Fruit fly (Drosophila melanogaster) whole organism, prepupa: ENCODE results near the gene kon.

Source experiments
- Blimp-1 ChIP-seq: fragments of 200-800 bp; sonication (Bioruptor generic); optimal IDR thresholded peaks from 3 replicates; lab custom pipeline; 2017; ENCODE audit warnings: missing biosample characterization, missing genetic modification characterization, mild to moderate bottlenecking, moderate library complexity, missing genetic modification reagents
- CG10631 ChIP-seq: fragments of 200-800 bp; sonication (Bioruptor generic); optimal IDR thresholded peaks from 2 replicates; lab custom pipeline; 2016; ENCODE audit warnings: missing biosample characterization, missing genetic modification characterization
- CG10669 ChIP-seq: fragments of 200-800 bp; sonication (Bioruptor generic); optimal IDR thresholded peaks from 3 replicates; lab custom pipeline; 2018; ENCODE audit warnings: missing biosample characterization, mild to moderate bottlenecking, missing genetic modification characterization, moderate library complexity
- CG11294 ChIP-seq: fragments of 200-800 bp; sonication (Bioruptor generic); IDR thresholded peaks from 2 replicates; pipeline ENCODE4 v1.3.6; 2022; ENCODE audit warnings: missing biosample characterization, missing genetic modification characterization
- CG11902 ChIP-seq: fragments of 200-800 bp; sonication (Bioruptor generic); optimal IDR thresholded peaks from 3 replicates; lab custom pipeline; 2016; ENCODE audit warnings: missing biosample characterization, missing genetic modification characterization
- CG15336 ChIP-seq: fragments of 200-800 bp; sonication (Bioruptor generic); IDR thresholded peaks from 2 replicates; pipeline ENCODE4 v1.3.6; 2022; ENCODE audit warnings: missing biosample characterization, missing genetic modification characterization
- CG1621 ChIP-seq: fragments of 200-800 bp; sonication (Bioruptor generic); optimal IDR thresholded peaks from 3 replicates; lab custom pipeline; 2018; ENCODE audit warnings: missing biosample characterization, mild to moderate bottlenecking, missing genetic modification characterization
- CG16779 ChIP-seq: fragments of 200-800 bp; sonication (Bioruptor generic); optimal IDR thresholded peaks from 3 replicates; lab custom pipeline; 2017; ENCODE audit warnings: missing biosample characterization, mild to moderate bottlenecking, missing genetic modification characterization
- CG32006 ChIP-seq: fragments of 200-800 bp; sonication (Bioruptor generic); optimal IDR thresholded peaks from 3 replicates; lab custom pipeline; 2017; ENCODE audit warnings: missing biosample characterization, mild to moderate bottlenecking, missing genetic modification characterization
- CG34406 ChIP-seq: fragments of 200-800 bp; sonication (Bioruptor generic); optimal IDR thresholded peaks from 3 replicates; lab custom pipeline; 2016; ENCODE audit warnings: missing biosample characterization, missing genetic modification characterization
- CG3919 ChIP-seq: fragments of 200-800 bp; sonication (Bioruptor generic); optimal IDR thresholded peaks from 3 replicates; lab custom pipeline; 2016; ENCODE audit warnings: missing biosample characterization, missing genetic modification characterization
- CG4318 ChIP-seq: fragments of 200-800 bp; sonication (Bioruptor generic); optimal IDR thresholded peaks from 3 replicates; lab custom pipeline; 2017; ENCODE audit warnings: missing biosample characterization, mild to moderate bottlenecking, missing genetic modification characterization
- CG6163 ChIP-seq: fragments of 200-800 bp; sonication (Bioruptor generic); IDR thresholded peaks from 3 replicates; pipeline ENCODE4 v1.3.6; 2022; ENCODE audit warnings: missing biosample characterization, missing genetic modification characterization
- CG6276 ChIP-seq: fragments of 200-800 bp; sonication (Bioruptor generic); optimal IDR thresholded peaks from 2 replicates; lab custom pipeline; 2017; ENCODE audit warnings: missing biosample characterization, mild to moderate bottlenecking, missing genetic modification characterization
- CG6792 ChIP-seq: fragments of 200-800 bp; sonication (Bioruptor generic); optimal IDR thresholded peaks from 3 replicates; lab custom pipeline; 2016; ENCODE audit warnings: missing biosample characterization, missing genetic modification characterization
- CG6854 ChIP-seq: fragments of 200-800 bp; sonication (Bioruptor generic); optimal IDR thresholded peaks from 2 replicates; lab custom pipeline; 2017; ENCODE audit warnings: missing biosample characterization, mild to moderate bottlenecking, missing genetic modification characterization
- CG7368 ChIP-seq: fragments of 200-800 bp; sonication (Bioruptor generic); optimal IDR thresholded peaks from 3 replicates; lab custom pipeline; 2016; ENCODE audit warnings: missing biosample characterization, missing genetic modification characterization
- CG8119 ChIP-seq: fragments of 200-800 bp; sonication (Bioruptor generic); IDR thresholded peaks from 3 replicates; pipeline ENCODE4 v1.3.6; 2022; ENCODE audit warnings: missing biosample characterization, missing genetic modification characterization
- CG8319 ChIP-seq: fragments of 200-800 bp; sonication (Bioruptor generic); optimal IDR thresholded peaks from 3 replicates; lab custom pipeline; 2016; ENCODE audit warnings: missing biosample characterization, missing genetic modification characterization
- CG8632 ChIP-seq: fragments of 200-800 bp; sonication (Bioruptor generic); optimal IDR thresholded peaks from 3 replicates; lab custom pipeline; 2016; ENCODE audit warnings: missing biosample characterization, missing genetic modification characterization
- CG9139 ChIP-seq: fragments of 200-800 bp; sonication (Bioruptor generic); optimal IDR thresholded peaks from 3 replicates; lab custom pipeline; 2017; ENCODE audit warnings: missing biosample characterization, mild to moderate bottlenecking, missing genetic modification characterization
- Eip75B ChIP-seq: fragments of 200-800 bp; sonication (Bioruptor generic); optimal IDR thresholded peaks from 3 replicates; lab custom pipeline; 2016; ENCODE audit warnings: missing biosample characterization, missing genetic modification characterization
- Eip78C ChIP-seq: fragments of 200-800 bp; sonication (Bioruptor generic); peaks from one replicate; lab custom pipeline; 2016; ENCODE audit warnings: missing biosample characterization, missing genetic modification characterization
- Eip93F ChIP-seq: fragments of 200-800 bp; sonication (Bioruptor generic); optimal IDR thresholded peaks from 2 replicates; lab custom pipeline; 2016; ENCODE audit warnings: missing biosample characterization, mild to moderate bottlenecking, missing genetic modification characterization
- Ets21C ChIP-seq: fragments of 200-800 bp; sonication (Bioruptor generic); optimal IDR thresholded peaks from 3 replicates; lab custom pipeline; 2016; ENCODE audit warnings: missing biosample characterization, missing genetic modification characterization
- Gug ChIP-seq: fragments of 200-800 bp; sonication (Bioruptor generic); IDR thresholded peaks from 2 replicates; pipeline ENCODE4 v1.3.6; 2022; ENCODE audit warnings: missing biosample characterization, missing genetic modification characterization
- Hr38 ChIP-seq: sonication (Bioruptor generic); optimal IDR thresholded peaks from 2 replicates; lab custom pipeline; 2016; ENCODE audit warnings: missing biosample characterization, missing genetic modification characterization
- Hr4 ChIP-seq: fragments of 200-800 bp; sonication (Bioruptor generic); optimal IDR thresholded peaks from 3 replicates; lab custom pipeline; 2016; ENCODE audit warnings: missing biosample characterization, missing genetic modification characterization
- Lpt ChIP-seq: fragments of 200-800 bp; sonication (Bioruptor generic); optimal IDR thresholded peaks from 3 replicates; lab custom pipeline; 2016; ENCODE audit warnings: missing biosample characterization, missing genetic modification characterization
- Met ChIP-seq: fragments of 200-800 bp; sonication (Bioruptor generic); optimal IDR thresholded peaks from 3 replicates; lab custom pipeline; 2016; ENCODE audit warnings: missing biosample characterization, missing genetic modification characterization
- OdsH ChIP-seq: fragments of 200-800 bp; sonication (Bioruptor generic); optimal IDR thresholded peaks from 3 replicates; lab custom pipeline; 2016; ENCODE audit warnings: missing biosample characterization, missing genetic modification characterization
- Sox14 ChIP-seq: fragments of 200-800 bp; sonication (Bioruptor generic); optimal IDR thresholded peaks from 3 replicates; lab custom pipeline; 2016; ENCODE audit warnings: missing biosample characterization, missing genetic modification characterization
- Sox15 ChIP-seq: fragments of 200-800 bp; sonication (Bioruptor generic); optimal IDR thresholded peaks from 3 replicates; lab custom pipeline; 2016; ENCODE audit warnings: missing biosample characterization, missing genetic modification characterization
- acj6 ChIP-seq: fragments of 200-800 bp; sonication (Bioruptor generic); optimal IDR thresholded peaks from 3 replicates; lab custom pipeline; 2016; ENCODE audit warnings: missing biosample characterization, missing genetic modification characterization
- cyc ChIP-seq: fragments of 200-800 bp; sonication (Bioruptor generic); optimal IDR thresholded peaks from 3 replicates; lab custom pipeline; 2016; ENCODE audit warnings: missing biosample characterization, missing genetic modification characterization
- dsx ChIP-seq: fragments of 200-800 bp; optimal IDR thresholded peaks from 3 replicates; lab custom pipeline; 2019; ENCODE audit warnings: missing biosample characterization, mild to moderate bottlenecking, missing genetic modification characterization, moderate library complexity; ENCODE audit not compliant: poor library complexity, severe bottlenecking
- eg ChIP-seq: fragments of 200-800 bp; sonication (Bioruptor generic); IDR thresholded peaks from 3 replicates; pipeline ENCODE4 v1.3.6; 2022; ENCODE audit warnings: missing biosample characterization, missing genetic modification characterization
- esn ChIP-seq: fragments of 200-800 bp; sonication (Bioruptor generic); optimal IDR thresholded peaks from 2 replicates; lab custom pipeline; 2016; ENCODE audit warnings: missing biosample characterization, mild to moderate bottlenecking, missing genetic modification characterization, moderate library complexity
- fkh ChIP-seq: fragments of 200-800 bp; sonication (Bioruptor generic); optimal IDR thresholded peaks from 3 replicates; lab custom pipeline; 2017; ENCODE audit warnings: missing biosample characterization, mild to moderate bottlenecking, missing genetic modification characterization, moderate library complexity
- net ChIP-seq: fragments of 200-800 bp; sonication (Bioruptor generic); optimal IDR thresholded peaks from 3 replicates; lab custom pipeline; 2016; ENCODE audit warnings: missing biosample characterization, missing genetic modification characterization
- pdm3 ChIP-seq: fragments of 200-800 bp; sonication (Bioruptor generic); optimal IDR thresholded peaks from 3 replicates; lab custom pipeline; 2016; ENCODE audit warnings: missing biosample characterization, missing genetic modification characterization
- salr ChIP-seq, 2 experiments: fragments of 200-800 bp; sonication (Bioruptor generic); optimal IDR thresholded peaks; 3 replicates each; lab custom pipeline; 2016 to 2018; ENCODE audit warnings: missing biosample characterization in 2 of 2, missing genetic modification characterization in 2 of 2, mild to moderate bottlenecking in 1 of 2
- spab ChIP-seq: fragments of 200-800 bp; sonication (Bioruptor generic); optimal IDR thresholded peaks from 2 replicates; lab custom pipeline; 2017; ENCODE audit warnings: missing biosample characterization, mild to moderate bottlenecking, missing genetic modification characterization, missing genetic modification reagents
- ss ChIP-seq, 2 experiments: fragments of 200-800 bp; sonication (Bioruptor generic); optimal IDR thresholded peaks; 2 replicates in 1 of 2; 3 replicates in 1 of 2; lab custom pipeline; 2017 to 2018; ENCODE audit warnings: mild to moderate bottlenecking in 2 of 2, missing biosample characterization in 2 of 2, missing genetic modification characterization in 2 of 2, moderate library complexity in 1 of 2
- topi ChIP-seq: fragments of 200-800 bp; sonication (Bioruptor generic); optimal IDR thresholded peaks from 3 replicates; lab custom pipeline; 2016; ENCODE audit warnings: missing biosample characterization, missing genetic modification characterization
- vri ChIP-seq: fragments of 200-800 bp; sonication (Bioruptor generic); optimal IDR thresholded peaks from 3 replicates; lab custom pipeline; 2016; ENCODE audit warnings: missing biosample characterization, mild to moderate bottlenecking, missing genetic modification characterization

The kon gene

DNA sequence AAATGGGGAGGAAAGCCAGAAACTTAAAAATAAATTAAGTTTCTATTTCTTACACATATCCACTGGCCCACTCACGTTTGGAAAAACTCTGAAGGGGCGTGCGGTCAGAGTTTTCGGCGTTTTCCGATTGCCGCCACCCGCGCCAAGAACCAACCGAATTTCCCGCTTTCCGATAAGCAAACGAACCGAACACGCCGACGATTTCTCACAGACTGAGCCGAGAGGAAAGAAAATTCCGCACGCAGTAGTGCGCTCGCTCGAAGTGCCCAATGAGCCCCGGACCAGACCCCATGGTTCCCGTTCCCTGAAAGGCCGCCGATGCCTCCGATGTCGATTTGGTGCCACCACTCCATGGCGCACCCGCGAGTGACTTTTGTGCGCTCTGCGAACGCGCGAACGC is at the start of gene kon:
Gene kon (minus strand): TSS at position 219 of the 400 bp plus-strand sequence.
- TF ChIP-seq CG15336 (GFP tag; lab: Robert Waterston, UW), result 0 out of 2 replicates have a peak, but pooled peaks have one; percentile 26
- no peak for TF ChIP-seq net (GFP tag; lab: Kevin White, UChicago)
- no peak for TF ChIP-seq vri (GFP tag; lab: Kevin White, UChicago)
- peak; percentile 49; the same call in 1 of the 3 replicates for TF ChIP-seq CG6163 (GFP tag; lab: Robert Waterston, UW)
- TF ChIP-seq spab (GFP tag; lab: Kevin White, UChicago), result no peak
- peak; percentile 41; the same call in 2 of the 3 replicates for TF ChIP-seq eg (GFP tag; lab: Robert Waterston, UW)
- peak; percentile 67 for TF ChIP-seq Eip78C (GFP tag; lab: Kevin White, UChicago)
- no peak for TF ChIP-seq CG9139 (GFP tag; lab: Kevin White, UChicago)
- no peak for TF ChIP-seq CG32006 (GFP tag; lab: Kevin White, UChicago)
- TF ChIP-seq CG1621 (tag; lab: Kevin White, UChicago), result no peak

- TF ChIP-seq CG3919, result no peak
- no peak for TF ChIP-seq Ets21C
- TF ChIP-seq vri (GFP tag; lab: Kevin White, UChicago), result peak; percentile 68
- TF ChIP-seq pdm3 (GFP tag; lab: Kevin White, UChicago), result no peak
- TF ChIP-seq eg (GFP tag; lab: Robert Waterston, UW), result no peak
- TF ChIP-seq fkh (GFP tag; lab: Kevin White, UChicago), result peak; percentile 66
- peak; percentile 20 for TF ChIP-seq Eip78C (GFP tag; lab: Kevin White, UChicago)
- TF ChIP-seq CG9139 (GFP tag; lab: Kevin White, UChicago), result no peak
- TF ChIP-seq Blimp-1 (GFP tag; lab: Kevin White, UChicago), result no peak
- TF ChIP-seq net (GFP tag; lab: Kevin White, UChicago), result no peak
Measured at dm6 chr2L:18549470-18549869, 45.7 kb upstream of the kon start.

dm6 chr2L:18548753-18549152 is 45.0 kb upstream of the kon start:
- TF ChIP-seq Eip93F (GFP tag; lab: Kevin White, UChicago) (no peak), CG15336 (GFP tag; lab: Robert Waterston, UW) (peak; percentile 86), Ets21C (no peak), CG11902 (GFP tag; lab: Kevin White, UChicago) (no peak), OdsH (peak; percentile 53), CG8119 (peak; percentile 84), CG6276 (peak; percentile 63), ss (GFP tag; optimal IDR thresholded peaks at IDR 0.05; lab: Kevin White, UChicago) (no peak), topi (GFP tag; lab: Kevin White, UChicago) (no peak), CG16779 (tag; lab: Kevin White, UChicago) (no peak), CG6792 (GFP tag; lab: Kevin White, UChicago) (no peak), Hr38 (GFP tag; lab: Kevin White, UChicago) (no peak), CG10631 (GFP tag; lab: Kevin White, UChicago) (peak; percentile 4), Sox15 (GFP tag; lab: Kevin White, UChicago) (no peak), acj6 (peak; percentile 6), cyc (GFP tag; lab: Kevin White, UChicago) (no peak), CG7368 (GFP tag; lab: Kevin White, UChicago) (no peak), Met (GFP tag; lab: Kevin White, UChicago) (no peak), eg (GFP tag; lab: Robert Waterston, UW) (peak; percentile 73), CG6854 (GFP tag; lab: Kevin White, UChicago) (no peak), CG8319 (GFP tag; lab: Kevin White, UChicago) (no peak), spab (GFP tag; lab: Kevin White, UChicago) (no peak), Gug (peak; percentile 64), CG11294 (peak; percentile 34), Eip78C (GFP tag; lab: Kevin White, UChicago) (peak; percentile 83), CG4318 (GFP tag; lab: Kevin White, UChicago) (peak; percentile 54), CG34406 (no peak), Eip75B (GFP tag; lab: Kevin White, UChicago) (no peak), CG10669 (no peak), vri (GFP tag; lab: Kevin White, UChicago) (no peak), Blimp-1 (GFP tag; lab: Kevin White, UChicago) (no peak), CG9139 (GFP tag; lab: Kevin White, UChicago) (no peak), CG6163 (GFP tag; lab: Robert Waterston, UW) (peak; percentile 16; the same call in 1 of the 3 replicates), CG8632 (GFP tag; lab: Kevin White, UChicago) (no peak), Lpt (GFP tag; lab: Kevin White, UChicago) (peak; percentile 47), dsx (no peak), esn (GFP tag; lab: Kevin White, UChicago) (no peak), Sox14 (peak; percentile 2), Hr4 (GFP tag; lab: Kevin White, UChicago) (peak; percentile 64), salr (GFP tag; optimal IDR thresholded peaks at IDR 0.05; lab: Kevin White, UChicago) (peak in 1 of 2 experiments; percentile 5)
